Worm (Caenorhabditis elegans): ENCODE data around the gene F32A5.4.
A peak's percentile ranks its signal among the peaks of the same experiment; 100 is the strongest.

DNA sequence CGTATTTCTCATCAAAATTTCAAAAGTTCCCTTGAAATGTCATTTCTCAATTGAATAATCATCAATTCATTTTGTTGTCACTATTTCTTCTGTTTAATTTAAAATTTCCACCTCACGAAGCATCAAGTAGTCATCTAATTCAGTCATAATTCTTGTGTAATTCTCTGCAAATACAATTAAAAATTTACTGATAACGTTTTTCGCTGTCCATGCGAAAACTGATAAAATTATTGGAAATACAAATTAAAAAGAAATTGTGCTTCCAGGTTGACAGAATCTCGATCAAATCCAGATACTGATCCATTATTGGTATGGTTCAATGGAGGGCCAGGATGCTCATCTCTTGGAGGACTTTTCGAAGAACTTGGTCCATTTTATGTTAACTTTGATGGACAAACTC, 4.3 kb downstream of the F32A5.4 start:
- TF ChIP-seq pha-4 (tag; optimal IDR thresholded peaks at IDR 0.05) (peak; percentile 11), skn-1 (tag; optimal IDR thresholded peaks at IDR 0.05) (no peak), zag-1 (tag; optimal IDR thresholded peaks at IDR 0.05) (no peak), sea-2 (GFP tag; optimal IDR thresholded peaks at IDR 0.05) (no peak), ceh-16 (tag; optimal IDR thresholded peaks at IDR 0.05) (no peak), unc-39 (tag; optimal IDR thresholded peaks at IDR 0.05) (no peak), pqm-1 (tag; optimal IDR thresholded peaks at IDR 0.05) (peak; percentile 26), ama-1 (optimal IDR thresholded peaks at IDR 0.05) (no peak), fos-1 (tag; optimal IDR thresholded peaks at IDR 0.05) (no peak), elt-2 (tag; optimal IDR thresholded peaks at IDR 0.05) (peak; percentile 62)
